Worm (Caenorhabditis elegans) whole organism, midembryonic: Measurements from ENCODE around the gene tbc-8.

Experiments
- T22C8.4 ChIP-seq: fragments of 200-800 bp; sonication (Bioruptor generic); IDR thresholded peaks from 2 replicates; pipeline ENCODE4 v1.3.6; 2022; ENCODE audit warnings: missing genetic modification characterization, missing compliant biosample characterization
- cog-1 ChIP-seq: sonication (generic microtip); optimal IDR thresholded peaks from 2 replicates; lab custom pipeline; 2016; ENCODE audit warnings: missing genetic modification characterization, missing compliant biosample characterization
- flt-1 ChIP-seq: fragments of 200-800 bp; sonication (Bioruptor generic); IDR thresholded peaks from 2 replicates; pipeline ENCODE4 v1.3.6; 2022; ENCODE audit warnings: missing genetic modification characterization, missing compliant biosample characterization
- ref-1 ChIP-seq: fragments of 200-800 bp; sonication (Bioruptor generic); conservative IDR thresholded peaks from 2 replicates; pipeline ENCODE4 v1.3.6; 2022; ENCODE audit warnings: missing genetic modification reagents, missing genetic modification characterization, missing compliant biosample characterization
- tab-1 ChIP-seq: fragments of 200-800 bp; sonication (Bioruptor generic); IDR thresholded peaks from 2 replicates; pipeline ENCODE4 v1.3.6; 2022; ENCODE audit warnings: missing genetic modification characterization, missing compliant biosample characterization
- ztf-29 ChIP-seq: fragments of 200-800 bp; sonication (Bioruptor generic); IDR thresholded peaks from 2 replicates; pipeline ENCODE4 v1.3.6; 2022; ENCODE audit warnings: missing genetic modification reagents, missing genetic modification characterization, missing compliant biosample characterization

- TF ChIP-seq ztf-29 (GFP tag; lab: Robert Waterston, UW): no peak
- no peak for TF ChIP-seq ref-1 (GFP tag; lab: Robert Waterston, UW)
- TF ChIP-seq cog-1: no peak
- no peak for TF ChIP-seq flt-1 (GFP tag; lab: Robert Waterston, UW)
- TF ChIP-seq tab-1: no peak
- no peak for TF ChIP-seq T22C8.4 (GFP tag; lab: Robert Waterston, UW)
These were observed 7.1 kb upstream of the tbc-8 start, which contains the start of gene umps-1 for ce11 chrIII:10357598-10358186.
